Worm (Caenorhabditis elegans) whole organism, L4 larva: ENCODE data around the gene rps-22.

ENCODE experiments used
- Y75B8A.6 ChIP-seq: fragments of 200-800 bp; sonication (Bioruptor generic); IDR thresholded peaks from 2 replicates; pipeline ENCODE4 v1.3.6; 2022; ENCODE audit warnings: missing genetic modification reagents, missing genetic modification characterization, missing compliant biosample characterization
- ceh-82 ChIP-seq: sonication (generic microtip); optimal IDR thresholded peaks from 2 replicates; lab custom pipeline; 2017; ENCODE audit warnings: missing biosample characterization, missing genetic modification characterization
- lsy-2 ChIP-seq, 2 experiments: fragments of 150-350 bp in 1 of 2; sonication (generic microtip) in 1 of 2; optimal IDR thresholded peaks; 2 replicates each; lab custom pipeline; 2014 to 2017; ENCODE audit warnings: missing biosample characterization in 2 of 2, missing genetic modification characterization in 2 of 2
- nhr-76 ChIP-seq: fragments of 150-350 bp; optimal IDR thresholded peaks from 2 replicates; lab custom pipeline; 2014; ENCODE audit warnings: missing biosample characterization, missing genetic modification characterization
- nhr-77 ChIP-seq: fragments of 150-350 bp; optimal IDR thresholded peaks from 2 replicates; lab custom pipeline; 2014; ENCODE audit warnings: missing biosample characterization, missing genetic modification characterization
- unc-62 ChIP-seq, 3 experiments: fragments of 150-350 bp in 1 of 3; sonication (generic microtip); optimal IDR thresholded peaks in 2 of 3; peaks in 1 of 3; 1 replicate in 1 of 3; 2 replicates in 2 of 3; lab custom pipeline; 2014 to 2017; ENCODE audit warnings: missing biosample characterization in 3 of 3, missing genetic modification characterization in 3 of 3, missing genetic modification reagents in 3 of 3, missing genotype in 1 of 3
- zag-1 ChIP-seq: fragments of 150-350 bp; optimal IDR thresholded peaks from 2 replicates; lab custom pipeline; 2014; ENCODE audit warnings: missing biosample characterization, missing genetic modification characterization

ce11 chrIII:1922516-1922915 lies 27.8 kb upstream of the rps-22 start:
- TF ChIP-seq zag-1 (tag; lab: Kevin White, UChicago) = no peak
- no peak for TF ChIP-seq nhr-77 (tag; lab: Kevin White, UChicago)
- no peak for TF ChIP-seq nhr-76
- TF ChIP-seq unc-62 (GFP tag; optimal IDR thresholded peaks at IDR 0.05 in 1 of 2; lab: Kevin White, UChicago) = no peak
- no peak for TF ChIP-seq unc-62 (tag; optimal IDR thresholded peaks at IDR 0.05; lab: Kevin White, UChicago)
- no peak for TF ChIP-seq lsy-2 (tag; optimal IDR thresholded peaks at IDR 0.05; lab: Kevin White, UChicago)
- no peak for TF ChIP-seq Y75B8A.6 (GFP tag; lab: Robert Waterston, UW)
- no peak for TF ChIP-seq ceh-82 (tag; lab: Kevin White, UChicago)
